Fruit fly (Drosophila melanogaster) whole organism, embryonic: ENCODE results near the gene rgn.

Experiments
- Atf6 ChIP-seq: fragments of 200-800 bp; sonication (Bioruptor generic); IDR thresholded peaks from 2 replicates; pipeline ENCODE4 v1.3.6; 2022; ENCODE audit warnings: missing biosample characterization, missing genetic modification characterization
- CG10431 ChIP-seq: fragments of 200-800 bp; sonication (Bioruptor generic); optimal IDR thresholded peaks from 3 replicates; lab custom pipeline; 2018; ENCODE audit warnings: missing biosample characterization, mild to moderate bottlenecking, missing genetic modification characterization
- CG11456 ChIP-seq: fragments of 200-800 bp; sonication (Bioruptor generic); IDR thresholded peaks from 3 replicates; pipeline ENCODE4 v1.3.6; 2022; ENCODE audit warnings: missing biosample characterization, missing genetic modification characterization
- CG12744 ChIP-seq: fragments of 200-800 bp; sonication (Bioruptor generic); optimal IDR thresholded peaks from 2 replicates; lab custom pipeline; 2016; ENCODE audit warnings: missing biosample characterization, missing genetic modification characterization
- CG12769 ChIP-seq: fragments of 200-800 bp; sonication (Bioruptor generic); optimal IDR thresholded peaks from 2 replicates; lab custom pipeline; 2019; ENCODE audit warnings: missing biosample characterization, mild to moderate bottlenecking, missing genetic modification characterization, moderate library complexity
- CG13123 ChIP-seq: fragments of 200-800 bp; sonication (Bioruptor generic); optimal IDR thresholded peaks from 2 replicates; lab custom pipeline; 2016; ENCODE audit warnings: missing biosample characterization, missing genetic modification characterization
- CG13894 ChIP-seq: fragments of 200-800 bp; sonication (Bioruptor generic); optimal IDR thresholded peaks from 3 replicates; lab custom pipeline; 2018; ENCODE audit warnings: missing biosample characterization, mild to moderate bottlenecking, missing genetic modification characterization, moderate library complexity
- CG14965 ChIP-seq: fragments of 200-800 bp; sonication (Bioruptor generic); optimal IDR thresholded peaks from 2 replicates; lab custom pipeline; 2016; ENCODE audit warnings: missing biosample characterization, missing genetic modification characterization, borderline replicate concordance
- CG2129 ChIP-seq: fragments of 200-800 bp; sonication (Bioruptor generic); IDR thresholded peaks from 2 replicates; pipeline ENCODE4 v1.3.6; 2022; ENCODE audit warnings: missing biosample characterization, missing genetic modification characterization; ENCODE audit not compliant: partially characterized antibody
- CG32532 ChIP-seq: fragments of 200-800 bp; sonication (Bioruptor generic); IDR thresholded peaks from 2 replicates; pipeline ENCODE4 v1.3.6; 2022; ENCODE audit warnings: missing biosample characterization, missing genetic modification characterization
- CG7745 ChIP-seq: fragments of 200-800 bp; sonication (Bioruptor generic); optimal IDR thresholded peaks from 2 replicates; lab custom pipeline; 2018; ENCODE audit warnings: missing biosample characterization, mild to moderate bottlenecking, missing genetic modification characterization, moderate library complexity
- CG7839 ChIP-seq: fragments of 200-800 bp; sonication (Bioruptor generic); optimal IDR thresholded peaks from 3 replicates; lab custom pipeline; 2018; ENCODE audit warnings: missing biosample characterization, mild to moderate bottlenecking, missing genetic modification characterization, moderate library complexity
- CG9609 ChIP-seq: fragments of 200-800 bp; sonication (Bioruptor generic); optimal IDR thresholded peaks from 3 replicates; lab custom pipeline; 2016; ENCODE audit warnings: missing biosample characterization, missing genetic modification characterization
- CG9932 ChIP-seq: fragments of 200-800 bp; sonication (Bioruptor generic); IDR thresholded peaks from 2 replicates; pipeline ENCODE4 v1.3.6; 2022; ENCODE audit warnings: missing biosample characterization, missing genetic modification characterization
- CoRest ChIP-seq: fragments of 200-800 bp; sonication (Bioruptor generic); optimal IDR thresholded peaks from 3 replicates; lab custom pipeline; 2018; ENCODE audit warnings: missing biosample characterization, mild to moderate bottlenecking, missing genetic modification characterization, moderate library complexity
- D19B ChIP-seq: fragments of 200-800 bp; sonication (Bioruptor generic); optimal IDR thresholded peaks from 2 replicates; lab custom pipeline; 2017; ENCODE audit warnings: missing biosample characterization, mild to moderate bottlenecking, missing genetic modification characterization
- Dref ChIP-seq: fragments of 200-800 bp; sonication (Bioruptor generic); IDR thresholded peaks from 2 replicates; pipeline ENCODE4 v1.3.6; 2022; ENCODE audit warnings: missing biosample characterization, missing genetic modification characterization
- Hr51 ChIP-seq, 2 experiments: fragments of 200-800 bp; sonication (Bioruptor generic); optimal IDR thresholded peaks; 2 replicates in 1 of 2; 3 replicates in 1 of 2; lab custom pipeline; 2016 to 2018; ENCODE audit warnings: missing biosample characterization in 2 of 2, missing genetic modification characterization in 2 of 2, mild to moderate bottlenecking in 1 of 2, moderate library complexity in 1 of 2
- MBD-R2 ChIP-seq: fragments of 200-800 bp; sonication (Bioruptor generic); IDR thresholded peaks from 2 replicates; pipeline ENCODE4 v1.3.6; 2022; ENCODE audit warnings: missing biosample characterization, missing genetic modification characterization
- Med ChIP-seq: fragments of 200-800 bp; sonication (Bioruptor generic); peaks from one replicate; lab custom pipeline; 2016; ENCODE audit warnings: missing biosample characterization, missing genetic modification characterization, mild to moderate bottlenecking, inconsistent platforms, moderate library complexity
- Myb ChIP-seq: fragments of 200-800 bp; sonication (Bioruptor generic); optimal IDR thresholded peaks from 2 replicates; lab custom pipeline; 2016; ENCODE audit warnings: missing biosample characterization, missing genetic modification characterization
- NC2α ChIP-seq: fragments of 200-800 bp; sonication (Bioruptor generic); optimal IDR thresholded peaks from 2 replicates; lab custom pipeline; 2016; ENCODE audit warnings: missing biosample characterization, missing genetic modification characterization
- Nf-YB ChIP-seq: fragments of 200-800 bp; sonication (Bioruptor generic); optimal IDR thresholded peaks from 3 replicates; lab custom pipeline; 2019; ENCODE audit warnings: missing biosample characterization, mild to moderate bottlenecking, missing genetic modification characterization, moderate library complexity
- Opbp ChIP-seq: fragments of 200-800 bp; sonication (Bioruptor generic); IDR thresholded peaks from 3 replicates; pipeline ENCODE4 v1.3.6; 2022; ENCODE audit warnings: missing biosample characterization, missing genetic modification characterization; ENCODE audit not compliant: partially characterized antibody
- PHDP ChIP-seq: fragments of 200-800 bp; sonication (Bioruptor generic); optimal IDR thresholded peaks from 3 replicates; lab custom pipeline; 2018; ENCODE audit warnings: missing biosample characterization, mild to moderate bottlenecking, missing genetic modification characterization, moderate library complexity
- Rfx ChIP-seq: fragments of 200-800 bp; sonication (Bioruptor generic); IDR thresholded peaks from 2 replicates; pipeline ENCODE4 v1.3.6; 2022; ENCODE audit warnings: missing biosample characterization, missing genetic modification characterization
- Sox102F ChIP-seq: fragments of 200-800 bp; sonication (Bioruptor generic); optimal IDR thresholded peaks from 2 replicates; lab custom pipeline; 2018; ENCODE audit warnings: missing biosample characterization, mild to moderate bottlenecking, missing genetic modification characterization, moderate library complexity
- Trl ChIP-seq, 3 experiments: fragments of >200 bp in 2 of 3; fragments of 200-800 bp in 1 of 3; sonication (Bioruptor generic) in 1 of 3; optimal IDR thresholded peaks; 2 replicates in 1 of 3; 3 replicates in 2 of 3; lab custom pipeline; 2016 to 2017; ENCODE audit warnings: missing biosample characterization in 1 of 3, missing genetic modification characterization in 1 of 3
- Vsx1 ChIP-seq: fragments of 200-800 bp; sonication (Bioruptor generic); optimal IDR thresholded peaks from 2 replicates; lab custom pipeline; 2017; ENCODE audit warnings: missing biosample characterization, mild to moderate bottlenecking, missing genetic modification characterization, missing genetic modification reagents
- aop ChIP-seq: fragments of 200-800 bp; sonication (Bioruptor generic); IDR thresholded peaks from 2 replicates; pipeline ENCODE4 v1.3.6; 2022; ENCODE audit warnings: missing biosample characterization, missing genetic modification characterization
- bbx ChIP-seq: fragments of 200-800 bp; sonication (Bioruptor generic); IDR thresholded peaks from 2 replicates; pipeline ENCODE4 v1.3.6; 2022; ENCODE audit warnings: missing biosample characterization, missing genetic modification characterization; ENCODE audit not compliant: partially characterized antibody
- cg ChIP-seq: fragments of 200-800 bp; sonication (Bioruptor generic); optimal IDR thresholded peaks from 3 replicates; lab custom pipeline; 2019; ENCODE audit warnings: missing biosample characterization, mild to moderate bottlenecking, missing genetic modification characterization, moderate library complexity
- cwo ChIP-seq: fragments of 200-800 bp; sonication (Bioruptor generic); optimal IDR thresholded peaks from 3 replicates; lab custom pipeline; 2017; ENCODE audit warnings: missing biosample characterization, missing genetic modification characterization, mild to moderate bottlenecking, moderate library complexity, missing genetic modification reagents
- dysf ChIP-seq: fragments of 200-800 bp; sonication (Bioruptor generic); IDR thresholded peaks from 3 replicates; pipeline ENCODE4 v1.3.6; 2022; ENCODE audit warnings: missing biosample characterization, missing genetic modification characterization
- gfzf ChIP-seq: fragments of 200-800 bp; sonication (Bioruptor generic); optimal IDR thresholded peaks from 2 replicates; lab custom pipeline; 2016; ENCODE audit warnings: missing biosample characterization, mild to moderate bottlenecking, missing genetic modification characterization, moderate library complexity
- grn ChIP-seq: fragments of 200-800 bp; sonication (Bioruptor generic); optimal IDR thresholded peaks from 3 replicates; lab custom pipeline; 2017; ENCODE audit warnings: missing biosample characterization, missing genetic modification characterization
- gro ChIP-seq: fragments of 200-800 bp; sonication (Bioruptor generic); optimal IDR thresholded peaks from 2 replicates; lab custom pipeline; 2016; ENCODE audit warnings: missing biosample characterization, missing genetic modification characterization
- gsb ChIP-seq: fragments of 200-800 bp; sonication (Bioruptor generic); IDR thresholded peaks from 2 replicates; pipeline ENCODE4 v1.3.6; 2022; ENCODE audit warnings: missing biosample characterization, missing genetic modification characterization
- lilli ChIP-seq: fragments of 200-800 bp; sonication (Bioruptor generic); optimal IDR thresholded peaks from 3 replicates; lab custom pipeline; 2016; ENCODE audit warnings: missing biosample characterization, missing genetic modification characterization
- nom ChIP-seq: fragments of 200-800 bp; sonication (Bioruptor generic); optimal IDR thresholded peaks from 2 replicates; lab custom pipeline; 2017; ENCODE audit warnings: missing biosample characterization, missing genetic modification characterization, mild to moderate bottlenecking, moderate library complexity, missing genetic modification reagents
- oc ChIP-seq: fragments of 200-800 bp; sonication (Bioruptor generic); optimal IDR thresholded peaks from 2 replicates; lab custom pipeline; 2018; ENCODE audit warnings: missing biosample characterization, mild to moderate bottlenecking, missing genetic modification characterization, moderate library complexity
- row ChIP-seq: fragments of 200-800 bp; sonication (Bioruptor generic); IDR thresholded peaks from 3 replicates; pipeline ENCODE4 v1.3.6; 2022; ENCODE audit warnings: missing biosample characterization, missing genetic modification characterization
- sd ChIP-seq: fragments of 200-800 bp; sonication (Bioruptor generic); optimal IDR thresholded peaks from 3 replicates; lab custom pipeline; 2018; ENCODE audit warnings: missing biosample characterization, mild to moderate bottlenecking, missing genetic modification characterization, moderate library complexity
- sens ChIP-seq: fragments of 200-800 bp; sonication (Bioruptor generic); peaks from one replicate; lab custom pipeline; 2016; ENCODE audit warnings: missing biosample characterization, missing genetic modification characterization
- shn ChIP-seq: fragments of 200-800 bp; sonication (Bioruptor generic); optimal IDR thresholded peaks from 3 replicates; lab custom pipeline; 2016; ENCODE audit warnings: missing biosample characterization, missing genetic modification characterization
- ssp ChIP-seq: fragments of 200-800 bp; sonication (Bioruptor generic); IDR thresholded peaks from 2 replicates; pipeline ENCODE4 v1.3.6; 2022; ENCODE audit warnings: missing biosample characterization, missing genetic modification characterization
- tap ChIP-seq: fragments of 200-800 bp; optimal IDR thresholded peaks from 3 replicates; lab custom pipeline; 2019; ENCODE audit warnings: missing biosample characterization, mild to moderate bottlenecking, missing genetic modification characterization, moderate library complexity
- trh ChIP-seq: fragments of 200-800 bp; sonication (Bioruptor generic); optimal IDR thresholded peaks from 2 replicates; lab custom pipeline; 2016; ENCODE audit warnings: missing biosample characterization, missing genetic modification characterization
- vvl ChIP-seq: fragments of 200-800 bp; sonication (Bioruptor generic); IDR thresholded peaks from 2 replicates; pipeline ENCODE4 v1.3.6; 2022; ENCODE audit warnings: missing biosample characterization, missing genetic modification characterization

Gene rgn

DNA sequence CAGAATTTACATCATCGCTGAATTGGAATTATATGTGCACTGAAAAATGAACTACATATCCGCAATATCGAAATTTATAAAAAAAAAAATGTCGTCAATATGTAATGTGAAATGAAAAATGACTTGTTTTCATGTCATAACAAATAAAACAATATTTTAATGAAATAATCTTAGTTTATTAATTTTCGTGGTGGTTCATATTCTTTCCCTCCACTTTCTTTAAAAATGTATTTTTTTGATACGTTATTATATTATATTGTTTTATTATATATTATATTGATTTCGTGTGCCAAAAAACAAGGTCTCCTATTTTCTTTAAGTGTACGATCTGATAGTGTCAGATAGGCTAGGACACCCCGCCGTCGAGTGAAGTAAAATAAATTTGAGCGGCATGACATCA, 32.0 kb downstream of the rgn start (continued):
- TF ChIP-seq Trl (optimal IDR thresholded peaks at IDR 0.05; lab: Kevin White, UChicago) (no peak), Trl (GFP tag; optimal IDR thresholded peaks at IDR 0.05; lab: Kevin White, UChicago) (no peak), CG9609 (GFP tag; lab: Kevin White, UChicago) (no peak), grn (GFP tag; lab: Kevin White, UChicago) (no peak), CG2129 (GFP tag; lab: Robert Waterston, UW) (no peak), Dref (no peak), CoRest (tag; lab: Kevin White, UChicago) (peak; percentile 5), Vsx1 (GFP tag; lab: Kevin White, UChicago) (no peak), Myb (no peak), cg (GFP tag; lab: Kevin White, UChicago) (no peak), oc (tag; lab: Kevin White, UChicago) (no peak), CG12744 (GFP tag; lab: Kevin White, UChicago) (no peak), Sox102F (GFP tag; lab: Kevin White, UChicago) (peak; percentile 32), CG10431 (GFP tag; lab: Kevin White, UChicago) (no peak), bbx (no peak), Hr51 (GFP tag; optimal IDR thresholded peaks at IDR 0.05; lab: Kevin White, UChicago) (peak in 1 of 2 experiments; percentile 38), ssp (GFP tag; lab: Robert Waterston, UW) (no peak), PHDP (tag; lab: Kevin White, UChicago) (peak; percentile 3), Opbp (GFP tag; lab: Robert Waterston, UW) (no peak), trh (GFP tag; lab: Kevin White, UChicago) (no peak), CG7745 (no peak), Nf-YB (GFP tag; lab: Kevin White, UChicago) (no peak), MBD-R2 (GFP tag; lab: Robert Waterston, UW) (no peak)

DNA sequence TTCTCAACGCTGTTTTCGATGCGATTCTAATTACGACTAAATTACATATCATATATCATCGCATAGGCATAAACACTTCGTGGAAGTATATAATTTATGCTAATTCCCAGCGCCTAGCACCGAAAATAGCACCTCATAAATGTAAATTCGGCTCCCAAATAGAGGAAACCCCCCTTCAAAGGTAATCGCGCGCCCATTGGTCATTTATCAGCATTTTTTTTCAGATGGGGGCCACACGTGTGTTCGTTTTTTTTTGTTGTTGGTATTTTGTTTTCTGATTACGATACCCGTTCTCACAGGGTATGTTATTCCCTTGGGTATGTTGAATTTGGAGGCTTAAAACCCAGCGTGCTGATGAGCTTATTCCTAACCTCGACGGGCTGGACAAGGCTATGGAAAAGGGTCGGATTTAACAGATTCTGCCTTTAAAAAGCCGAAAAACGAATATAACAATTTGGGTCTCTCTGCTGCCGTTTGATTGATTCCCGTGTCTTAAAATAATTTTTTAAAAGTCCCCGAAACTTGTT, 34.7 kb downstream of the rgn start:
- TF ChIP-seq CG13123 (GFP tag; lab: Kevin White, UChicago) (no peak), aop (GFP tag; lab: Robert Waterston, UW) (no peak), CG12769 (tag; lab: Kevin White, UChicago) (peak; percentile 18), CG32532 (peak; percentile 37; the same call in 1 of the 2 replicates), dysf (GFP tag; lab: Robert Waterston, UW) (0 out of 3 replicates have a peak, but pooled peaks have one; percentile 11), gfzf (GFP tag; lab: Kevin White, UChicago) (no peak), cwo (GFP tag; lab: Kevin White, UChicago) (peak; percentile 91), sens (GFP tag; lab: Kevin White, UChicago) (peak; percentile 21), CG9932 (peak; percentile 50), tap (tag; lab: Kevin White, UChicago) (no peak), CG13894 (peak; percentile 63), sd (peak; percentile 27), vvl (GFP tag; lab: Robert Waterston, UW) (0 out of 2 replicates have a peak, but pooled peaks have one; percentile 40), CG11456 (GFP tag; lab: Robert Waterston, UW) (0 out of 3 replicates have a peak, but pooled peaks have one; percentile 26), lilli (GFP tag; lab: Kevin White, UChicago) (peak; percentile 33), CG7839 (tag; lab: Kevin White, UChicago) (peak; percentile 4), nom (GFP tag; lab: Kevin White, UChicago) (no peak), row (GFP tag; lab: Robert Waterston, UW) (peak; percentile 27; the same call in 1 of the 3 replicates), D19B (GFP tag; lab: Kevin White, UChicago) (peak; percentile 64), Rfx (peak; percentile 11; the same call in 1 of the 2 replicates), shn (GFP tag; lab: Kevin White, UChicago) (peak; percentile 27), gsb (GFP tag; lab: Robert Waterston, UW) (0 out of 2 replicates have a peak, but pooled peaks have one; percentile 9), Med (peak; percentile 79), Atf6 (no peak), NC2α (GFP tag; lab: Kevin White, UChicago) (no peak), gro (GFP tag; lab: Kevin White, UChicago) (peak; percentile 32), CG14965 (GFP tag; lab: Kevin White, UChicago) (no peak)
